Worm (Caenorhabditis elegans): ENCODE results near the gene F39E9.6.

- TF ChIP-seq R02D3.7 (tag; optimal IDR thresholded peaks at IDR 0.05): no peak
- TF ChIP-seq lsy-2 (tag; optimal IDR thresholded peaks at IDR 0.05): no peak
- TF ChIP-seq nhr-41 (GFP tag; IDR thresholded peaks at IDR 0.05): no peak
- no peak for TF ChIP-seq Y105C5A.15 (GFP tag; IDR thresholded peaks at IDR 0.05)
- no peak for TF ChIP-seq unc-130 (GFP tag; optimal IDR thresholded peaks at IDR 0.05)
- TF ChIP-seq lin-1 (GFP tag; IDR thresholded peaks at IDR 0.05): no peak
- no peak for TF ChIP-seq fkh-10 (GFP tag; optimal IDR thresholded peaks at IDR 0.05)
- TF ChIP-seq pqm-1 (tag; optimal IDR thresholded peaks at IDR 0.05): no peak
- no peak for TF ChIP-seq dpl-1 (GFP tag; optimal IDR thresholded peaks at IDR 0.05)
- no peak for TF ChIP-seq snpc-4 (tag; optimal IDR thresholded peaks at IDR 0.05)
- no peak for TF ChIP-seq lin-38 (GFP tag; IDR thresholded peaks at IDR 0.05)
These were observed 23.7 kb upstream of the F39E9.6 start, which contains the start of gene F14D2.19 for ce11 chrII:3337039-3337438.
